Fruit fly (Drosophila melanogaster) whole organism, embryonic: ENCODE results near the gene CG31805.

Experiments
- CG10274 ChIP-seq: fragments of 200-800 bp; sonication (Bioruptor generic); optimal IDR thresholded peaks from 3 replicates; lab custom pipeline; 2017; ENCODE audit warnings: missing biosample characterization, mild to moderate bottlenecking, missing genetic modification characterization
- CG13287 ChIP-seq: fragments of 200-800 bp; sonication (Bioruptor generic); IDR thresholded peaks from 2 replicates; pipeline ENCODE4 v1.3.6; 2022; ENCODE audit warnings: missing biosample characterization, missing genetic modification characterization; ENCODE audit not compliant: partially characterized antibody
- CG13424 ChIP-seq: fragments of 200-800 bp; sonication (Bioruptor generic); optimal IDR thresholded peaks from 2 replicates; lab custom pipeline; 2019; ENCODE audit warnings: missing biosample characterization, mild to moderate bottlenecking, missing genetic modification characterization, moderate library complexity
- CG13624 ChIP-seq: fragments of 200-800 bp; sonication (Bioruptor generic); optimal IDR thresholded peaks from 2 replicates; lab custom pipeline; 2016; ENCODE audit warnings: missing biosample characterization, missing genetic modification characterization
- CG13894 ChIP-seq: fragments of 200-800 bp; sonication (Bioruptor generic); optimal IDR thresholded peaks from 3 replicates; lab custom pipeline; 2018; ENCODE audit warnings: missing biosample characterization, mild to moderate bottlenecking, missing genetic modification characterization, moderate library complexity
- CG14441 ChIP-seq: fragments of 200-800 bp; sonication (Bioruptor generic); IDR thresholded peaks from 2 replicates; pipeline ENCODE4 v1.3.6; 2022; ENCODE audit warnings: missing biosample characterization, missing genetic modification characterization
- CG1529 ChIP-seq: fragments of 200-800 bp; sonication (Bioruptor generic); optimal IDR thresholded peaks from 3 replicates; lab custom pipeline; 2018; ENCODE audit warnings: missing biosample characterization, missing genetic modification characterization
- CG1647 ChIP-seq: fragments of 200-800 bp; sonication (Bioruptor generic); optimal IDR thresholded peaks from 3 replicates; lab custom pipeline; 2016; ENCODE audit warnings: missing biosample characterization, missing genetic modification characterization
- CG3163 ChIP-seq: fragments of 200-800 bp; sonication (Bioruptor generic); optimal IDR thresholded peaks from 3 replicates; lab custom pipeline; 2016; ENCODE audit warnings: missing biosample characterization, missing genetic modification characterization
- CG32767 ChIP-seq: fragments of 200-800 bp; sonication (Bioruptor generic); IDR thresholded peaks from 2 replicates; pipeline ENCODE4 v1.3.6; 2022; ENCODE audit warnings: missing biosample characterization, missing genetic modification characterization
- CG33557 ChIP-seq: fragments of 200-800 bp; sonication (Bioruptor generic); optimal IDR thresholded peaks from 2 replicates; lab custom pipeline; 2019; ENCODE audit warnings: missing biosample characterization, mild to moderate bottlenecking, missing genetic modification characterization, moderate library complexity
- CG3407 ChIP-seq: fragments of 200-800 bp; sonication (Bioruptor generic); optimal IDR thresholded peaks from 2 replicates; lab custom pipeline; 2018; ENCODE audit warnings: missing biosample characterization, mild to moderate bottlenecking, missing genetic modification characterization
- CG42726 ChIP-seq: fragments of 200-800 bp; sonication (Bioruptor generic); IDR thresholded peaks from 2 replicates; pipeline ENCODE4 v1.3.6; 2022; ENCODE audit warnings: missing biosample characterization, missing genetic modification characterization; ENCODE audit not compliant: partially characterized antibody
- CG5953 ChIP-seq: fragments of 200-800 bp; sonication (Bioruptor generic); IDR thresholded peaks from 2 replicates; pipeline ENCODE4 v1.3.6; 2022; ENCODE audit warnings: missing biosample characterization, missing genetic modification characterization
- CG7271 ChIP-seq: fragments of 200-800 bp; sonication (Bioruptor generic); optimal IDR thresholded peaks from 2 replicates; lab custom pipeline; 2018; ENCODE audit warnings: missing biosample characterization, mild to moderate bottlenecking, missing genetic modification characterization, moderate library complexity
- CG7928 ChIP-seq: fragments of 200-800 bp; sonication (Bioruptor generic); optimal IDR thresholded peaks from 2 replicates; lab custom pipeline; 2017; ENCODE audit warnings: missing biosample characterization, mild to moderate bottlenecking, missing genetic modification characterization
- CG8290 ChIP-seq, 3 experiments: fragments of 200-800 bp; sonication (Bioruptor generic); optimal IDR thresholded peaks; 2 replicates each; lab custom pipeline; 2016 to 2019; ENCODE audit warnings: missing biosample characterization in 3 of 3, missing genetic modification characterization in 3 of 3, mild to moderate bottlenecking in 2 of 3, moderate library complexity in 1 of 3
- CG9437 ChIP-seq: fragments of 200-800 bp; sonication (Bioruptor generic); optimal IDR thresholded peaks from 2 replicates; lab custom pipeline; 2018; ENCODE audit warnings: missing biosample characterization, mild to moderate bottlenecking, missing genetic modification characterization
- CTCF ChIP-seq: fragments of 200-800 bp; sonication (Bioruptor generic); optimal IDR thresholded peaks from 2 replicates; lab custom pipeline; 2017; ENCODE audit warnings: missing biosample characterization, mild to moderate bottlenecking, missing genetic modification characterization, moderate library complexity
- CoRest ChIP-seq: fragments of 200-800 bp; sonication (Bioruptor generic); optimal IDR thresholded peaks from 3 replicates; lab custom pipeline; 2018; ENCODE audit warnings: missing biosample characterization, mild to moderate bottlenecking, missing genetic modification characterization, moderate library complexity
- Dip3 ChIP-seq: fragments of 200-800 bp; sonication (Bioruptor generic); optimal IDR thresholded peaks from 3 replicates; lab custom pipeline; 2016; ENCODE audit warnings: missing biosample characterization, missing genetic modification characterization
- Doc2 ChIP-seq: fragments of 200-800 bp; sonication (Bioruptor generic); IDR thresholded peaks from 2 replicates; pipeline ENCODE4 v1.3.6; 2022; ENCODE audit warnings: missing biosample characterization, missing genetic modification characterization
- Fer2 ChIP-seq: fragments of 200-800 bp; sonication (Bioruptor generic); optimal IDR thresholded peaks from 2 replicates; lab custom pipeline; 2018; ENCODE audit warnings: missing biosample characterization, mild to moderate bottlenecking, missing genetic modification characterization, moderate library complexity
- HLH4C ChIP-seq: fragments of 200-800 bp; sonication (Bioruptor generic); IDR thresholded peaks from 3 replicates; pipeline ENCODE4 v1.3.6; 2022; ENCODE audit warnings: missing biosample characterization, missing genetic modification characterization; ENCODE audit not compliant: partially characterized antibody
- Kr ChIP-seq: fragments of 200-800 bp; sonication (Bioruptor generic); optimal IDR thresholded peaks from 2 replicates; lab custom pipeline; 2017; ENCODE audit warnings: missing biosample characterization, mild to moderate bottlenecking, missing genetic modification characterization
- Lim3 ChIP-seq: fragments of 200-800 bp; sonication (Bioruptor generic); IDR thresholded peaks from 2 replicates; pipeline ENCODE4 v1.3.6; 2022; ENCODE audit warnings: missing biosample characterization, missing genetic modification characterization
- Med ChIP-seq: fragments of 200-800 bp; sonication (Bioruptor generic); peaks from one replicate; lab custom pipeline; 2016; ENCODE audit warnings: missing biosample characterization, missing genetic modification characterization, mild to moderate bottlenecking, inconsistent platforms, moderate library complexity
- Meics ChIP-seq: fragments of 200-800 bp; sonication (Bioruptor generic); optimal IDR thresholded peaks from 2 replicates; lab custom pipeline; 2017; ENCODE audit warnings: missing biosample characterization, mild to moderate bottlenecking, missing genetic modification characterization
- NK7.1 ChIP-seq: fragments of 200-800 bp; sonication (Bioruptor generic); optimal IDR thresholded peaks from 3 replicates; lab custom pipeline; 2016; ENCODE audit warnings: missing biosample characterization, missing genetic modification characterization
- Pdp1 ChIP-seq, 2 experiments: fragments of 200-800 bp; sonication (Bioruptor generic); optimal IDR thresholded peaks; 3 replicates each; lab custom pipeline; 2016; ENCODE audit warnings: missing biosample characterization in 2 of 2, missing genetic modification characterization in 2 of 2, mild to moderate bottlenecking in 1 of 2, moderate library complexity in 1 of 2
- Poxn ChIP-seq: fragments of 200-800 bp; sonication (Bioruptor generic); IDR thresholded peaks from 2 replicates; pipeline ENCODE4 v1.3.6; 2022; ENCODE audit warnings: missing biosample characterization, missing genetic modification characterization
- Side ChIP-seq: fragments of 200-800 bp; sonication (Bioruptor generic); optimal IDR thresholded peaks from 2 replicates; lab custom pipeline; 2016; ENCODE audit warnings: missing biosample characterization, missing genetic modification characterization
- Sox102F ChIP-seq: fragments of 200-800 bp; sonication (Bioruptor generic); optimal IDR thresholded peaks from 2 replicates; lab custom pipeline; 2018; ENCODE audit warnings: missing biosample characterization, mild to moderate bottlenecking, missing genetic modification characterization, moderate library complexity
- Vsx1 ChIP-seq: fragments of 200-800 bp; sonication (Bioruptor generic); optimal IDR thresholded peaks from 2 replicates; lab custom pipeline; 2017; ENCODE audit warnings: missing biosample characterization, mild to moderate bottlenecking, missing genetic modification characterization, missing genetic modification reagents
- ato ChIP-seq: fragments of 200-800 bp; sonication (Bioruptor generic); IDR thresholded peaks from 2 replicates; pipeline ENCODE4 v1.3.6; 2022; ENCODE audit warnings: missing biosample characterization, missing genetic modification characterization; ENCODE audit not compliant: partially characterized antibody
- bigmax ChIP-seq: fragments of 200-800 bp; sonication (Bioruptor generic); optimal IDR thresholded peaks from 2 replicates; lab custom pipeline; 2018; ENCODE audit warnings: missing biosample characterization, mild to moderate bottlenecking, missing genetic modification characterization
- ci ChIP-seq: fragments of 200-800 bp; sonication (Bioruptor generic); IDR thresholded peaks from 3 replicates; pipeline ENCODE4 v1.3.6; 2022; ENCODE audit warnings: missing biosample characterization, missing genetic modification characterization
- exex ChIP-seq: fragments of 200-800 bp; sonication (Bioruptor generic); optimal IDR thresholded peaks from 4 replicates; lab custom pipeline; 2018; ENCODE audit warnings: missing biosample characterization, mild to moderate bottlenecking, missing genetic modification characterization, moderate library complexity
- grau ChIP-seq: fragments of 200-800 bp; optimal IDR thresholded peaks from 3 replicates; lab custom pipeline; 2019; ENCODE audit warnings: missing biosample characterization, mild to moderate bottlenecking, missing genetic modification characterization, moderate library complexity
- grn ChIP-seq: fragments of 200-800 bp; sonication (Bioruptor generic); optimal IDR thresholded peaks from 3 replicates; lab custom pipeline; 2017; ENCODE audit warnings: missing biosample characterization, missing genetic modification characterization
- lab ChIP-seq: fragments of 200-800 bp; sonication (Bioruptor generic); optimal IDR thresholded peaks from 3 replicates; lab custom pipeline; 2017; ENCODE audit warnings: missing biosample characterization, missing genetic modification characterization, mild to moderate bottlenecking, moderate library complexity, missing genetic modification reagents
- lbe ChIP-seq: fragments of 200-800 bp; sonication (Bioruptor generic); optimal IDR thresholded peaks from 2 replicates; lab custom pipeline; 2016; ENCODE audit warnings: missing biosample characterization, mild to moderate bottlenecking, missing genetic modification characterization
- mirr ChIP-seq: fragments of 200-800 bp; sonication (Bioruptor generic); optimal IDR thresholded peaks from 3 replicates; lab custom pipeline; 2018; ENCODE audit warnings: missing biosample characterization, mild to moderate bottlenecking, missing genetic modification characterization
- sd ChIP-seq: fragments of 200-800 bp; sonication (Bioruptor generic); optimal IDR thresholded peaks from 3 replicates; lab custom pipeline; 2018; ENCODE audit warnings: missing biosample characterization, mild to moderate bottlenecking, missing genetic modification characterization, moderate library complexity
- so ChIP-seq: fragments of 200-800 bp; sonication (Bioruptor generic); IDR thresholded peaks from 3 replicates; pipeline ENCODE4 v1.3.6; 2022; ENCODE audit warnings: missing biosample characterization, missing genetic modification characterization
- sug ChIP-seq: fragments of 200-800 bp; optimal IDR thresholded peaks from 2 replicates; lab custom pipeline; 2019; ENCODE audit warnings: missing biosample characterization, mild to moderate bottlenecking, missing genetic modification characterization, moderate library complexity
- tgo ChIP-seq: fragments of 200-800 bp; sonication (Bioruptor generic); IDR thresholded peaks from 3 replicates; pipeline ENCODE4 v1.3.6; 2022; ENCODE audit warnings: missing biosample characterization, missing genetic modification characterization
- vvl ChIP-seq: fragments of 200-800 bp; sonication (Bioruptor generic); IDR thresholded peaks from 2 replicates; pipeline ENCODE4 v1.3.6; 2022; ENCODE audit warnings: missing biosample characterization, missing genetic modification characterization
- zen ChIP-seq: fragments of 200-800 bp; sonication (Bioruptor generic); optimal IDR thresholded peaks from 3 replicates; lab custom pipeline; 2018; ENCODE audit warnings: missing biosample characterization, mild to moderate bottlenecking, missing genetic modification characterization, moderate library complexity

Gene CG31805

dm6 chr2L:16862526-16862925 is 37.7 kb downstream of the CG31805 start:
- peak; percentile 16; the same call in 1 of the 2 replicates for TF ChIP-seq CG13287 (GFP tag; lab: Robert Waterston, UW)
- no peak for TF ChIP-seq CG13894 (tag; lab: Kevin White, UChicago)
- no peak for TF ChIP-seq bigmax (GFP tag; lab: Kevin White, UChicago)
- peak; percentile 5 for TF ChIP-seq CTCF (GFP tag; lab: Kevin White, UChicago)
- no peak for TF ChIP-seq CG3407
- TF ChIP-seq CG33557 (GFP tag; lab: Kevin White, UChicago), result no peak
- TF ChIP-seq tgo (GFP tag; lab: Robert Waterston, UW), result no peak
- no peak for TF ChIP-seq CG7271
- TF ChIP-seq Med (GFP tag; lab: Kevin White, UChicago), result peak; percentile 47
- no peak for TF ChIP-seq CG1647 (GFP tag; lab: Kevin White, UChicago)
- no peak for TF ChIP-seq CG13624
- no peak for TF ChIP-seq CG13424 (tag; lab: Kevin White, UChicago)
- peak; percentile 37 for TF ChIP-seq Vsx1
- peak; percentile 11 for TF ChIP-seq zen (tag; lab: Kevin White, UChicago)
- TF ChIP-seq Meics (GFP tag; lab: Kevin White, UChicago), result no peak
- TF ChIP-seq Poxn (GFP tag; lab: Robert Waterston, UW), result no peak
- TF ChIP-seq CG9437, result no peak
- no peak for TF ChIP-seq CG7928 (GFP tag; lab: Kevin White, UChicago)
- no peak for TF ChIP-seq NK7.1 (GFP tag; lab: Kevin White, UChicago)
- peak; percentile 75 for TF ChIP-seq exex (tag; lab: Kevin White, UChicago)
- TF ChIP-seq CG3163, result no peak
- no peak for TF ChIP-seq Kr (GFP tag; lab: Kevin White, UChicago)
- 0 out of 3 replicates have a peak, but pooled peaks have one; percentile 22 for TF ChIP-seq ci (GFP tag; lab: Robert Waterston, UW)
- no peak for TF ChIP-seq HLH4C
- TF ChIP-seq CG8290 (GFP tag; optimal IDR thresholded peaks at IDR 0.05; lab: Kevin White, UChicago), result no peak
- peak in 1 of 2 experiments; percentile 14 for TF ChIP-seq CG8290 (tag; optimal IDR thresholded peaks at IDR 0.05; lab: Kevin White, UChicago)
- no peak for TF ChIP-seq Doc2 (GFP tag; lab: Robert Waterston, UW)
- TF ChIP-seq lbe, result no peak
- no peak for TF ChIP-seq CG32767 (GFP tag; lab: Robert Waterston, UW)
- peak; percentile 35; the same call in 1 of the 2 replicates for TF ChIP-seq vvl (GFP tag; lab: Robert Waterston, UW)

dm6 chr2L:16861126-16861525 is 39.1 kb downstream of the CG31805 start, which contains the start of gene CG6012:
TSS of gene CG6012 (minus strand) at chr2L:16861489.
- TF ChIP-seq grn (GFP tag; lab: Kevin White, UChicago), result peak; percentile 61
- peak; percentile 89 for TF ChIP-seq sd (tag; lab: Kevin White, UChicago)
- peak; percentile 25 for TF ChIP-seq lab (GFP tag; lab: Kevin White, UChicago)
- no peak for TF ChIP-seq Lim3 (GFP tag; lab: Robert Waterston, UW)
- peak; percentile 71 for TF ChIP-seq sug (tag; lab: Kevin White, UChicago)
- peak; percentile 86 for TF ChIP-seq mirr (GFP tag; lab: Kevin White, UChicago)
- TF ChIP-seq CG10274, result peak; percentile 25
- no peak for TF ChIP-seq ato (GFP tag; lab: Robert Waterston, UW)
- TF ChIP-seq Med (GFP tag; lab: Kevin White, UChicago), result peak; percentile 58
- no peak for TF ChIP-seq NK7.1 (GFP tag; lab: Kevin White, UChicago)
- no peak for TF ChIP-seq Sox102F
- TF ChIP-seq exex (tag; lab: Kevin White, UChicago), result peak; percentile 97
- TF ChIP-seq, all 482 proteins: peak for 8

dm6 chr2L:16859566-16859965 is 40.7 kb downstream of the CG31805 start:
- TF ChIP-seq Pdp1 (GFP tag; optimal IDR thresholded peaks at IDR 0.05; lab: Kevin White, UChicago), result no peak
- no peak for TF ChIP-seq CG5953 (GFP tag; lab: Robert Waterston, UW)
- TF ChIP-seq CG1529 (GFP tag; lab: Kevin White, UChicago), result no peak
- TF ChIP-seq Side (GFP tag; lab: Kevin White, UChicago), result no peak
- no peak for TF ChIP-seq CG9437
- TF ChIP-seq CoRest (tag; lab: Kevin White, UChicago), result peak; percentile 14
- TF ChIP-seq so (GFP tag; lab: Robert Waterston, UW), result no peak
- TF ChIP-seq Fer2 (tag; lab: Kevin White, UChicago), result no peak
- TF ChIP-seq CG14441, result no peak
- TF ChIP-seq Dip3 (GFP tag; lab: Kevin White, UChicago), result no peak
- no peak for TF ChIP-seq CG42726 (GFP tag; lab: Robert Waterston, UW)
- peak; percentile 34 for TF ChIP-seq grau
